Fruit fly (Drosophila melanogaster) whole organism, larva: ENCODE results near the gene CG12729.

Experiments
- noc ChIP-seq: fragments of 200-800 bp; sonication (Bioruptor generic); optimal IDR thresholded peaks from 3 replicates; lab custom pipeline; 2019; ENCODE audit warnings: missing biosample characterization, mild to moderate bottlenecking, missing genetic modification characterization, moderate library complexity

CG12729 gene

DNA sequence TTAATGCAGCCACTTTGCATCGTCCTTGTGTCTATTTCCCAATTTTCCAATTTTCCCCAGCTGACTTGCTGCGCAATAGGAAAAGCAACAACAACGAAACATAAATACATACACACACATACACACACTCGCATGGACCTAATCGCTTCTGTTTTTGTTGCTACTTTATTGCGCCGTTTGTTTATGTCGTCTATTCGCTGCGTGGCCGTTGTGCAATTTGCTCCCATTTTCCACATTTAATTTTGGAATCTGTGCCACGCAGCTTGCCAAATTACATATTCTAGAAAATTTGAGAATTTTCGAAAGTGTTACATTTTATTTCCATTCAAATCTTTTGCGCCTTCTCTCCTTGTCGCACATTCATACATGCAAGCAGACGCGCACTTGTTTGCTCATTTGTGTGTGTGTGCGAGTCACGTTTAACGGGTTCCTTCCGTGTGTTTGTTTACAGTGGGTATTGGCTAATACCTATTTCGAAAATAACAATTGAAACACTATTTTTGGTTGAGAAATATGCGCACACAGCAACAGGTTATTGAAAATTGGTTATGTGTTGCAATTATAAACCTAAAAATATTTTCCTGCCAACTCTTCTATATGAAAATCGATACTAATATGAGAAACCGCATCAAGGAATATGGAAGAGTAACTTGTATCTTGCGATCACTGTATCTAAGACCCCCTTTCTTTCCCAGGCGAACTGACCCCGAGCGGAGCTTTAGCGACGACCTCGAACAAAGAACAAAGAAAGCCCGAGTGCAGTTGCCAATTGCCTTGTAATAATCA is 35.3 kb downstream of the CG12729 start:
- TF ChIP-seq noc: peak; percentile 59

DNA sequence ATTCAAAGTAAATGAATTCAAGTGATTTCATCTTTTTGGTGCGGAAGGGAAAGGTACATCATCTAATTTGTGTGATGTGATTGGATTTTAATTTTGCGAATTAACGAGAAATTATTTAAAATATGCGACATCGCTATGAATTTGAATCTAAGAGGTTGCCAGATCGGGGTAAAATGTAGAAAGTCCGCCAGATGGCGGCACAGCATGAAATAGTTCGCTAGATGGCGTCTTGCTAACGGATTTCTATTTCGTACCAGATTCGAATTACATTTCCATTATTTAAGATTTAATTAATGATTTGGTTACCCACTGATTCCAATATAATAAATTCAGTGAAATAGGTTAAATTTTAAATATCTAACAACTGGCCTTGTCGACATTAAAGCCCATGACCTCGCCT is 38.3 kb downstream of the CG12729 start:
- TF ChIP-seq noc: no peak

DNA sequence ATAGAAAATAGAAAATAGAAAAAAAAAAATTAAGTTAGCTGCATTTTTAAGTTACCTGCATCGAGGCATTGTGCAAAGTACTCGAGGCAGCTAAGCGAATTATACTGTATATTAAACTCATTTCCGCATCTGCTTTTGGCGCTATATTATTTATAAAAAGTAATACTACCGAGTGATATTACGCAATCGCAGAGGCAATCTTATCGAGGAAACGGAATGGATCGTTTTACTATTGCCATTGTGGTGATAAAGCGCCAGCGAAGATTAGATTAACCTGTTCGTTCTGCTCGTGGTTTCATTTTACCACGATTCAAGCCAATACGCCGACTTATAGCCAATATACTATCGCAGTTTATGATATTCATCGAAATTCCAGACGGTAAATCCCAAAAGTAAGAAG is 39.2 kb downstream of the CG12729 start:
- no peak for TF ChIP-seq noc

DNA sequence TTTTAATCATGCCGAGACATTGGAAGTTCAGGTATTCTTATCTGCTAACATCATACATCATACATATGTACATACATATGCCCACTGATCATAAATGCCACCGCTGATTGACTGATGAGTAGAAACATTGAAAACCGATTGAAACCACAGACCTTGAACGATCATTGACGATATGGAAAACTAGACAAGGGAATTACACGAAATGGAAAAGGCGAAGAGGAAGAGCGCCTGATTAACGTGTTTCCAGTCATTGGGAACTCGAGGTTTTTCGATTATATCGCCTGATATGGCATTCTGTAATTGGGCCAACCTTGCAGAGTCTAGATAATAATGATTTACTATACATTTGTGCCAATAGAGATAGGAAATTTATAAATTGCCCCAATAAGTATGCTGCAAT is 39.8 kb downstream of the CG12729 start:
- TF ChIP-seq noc: no peak

DNA sequence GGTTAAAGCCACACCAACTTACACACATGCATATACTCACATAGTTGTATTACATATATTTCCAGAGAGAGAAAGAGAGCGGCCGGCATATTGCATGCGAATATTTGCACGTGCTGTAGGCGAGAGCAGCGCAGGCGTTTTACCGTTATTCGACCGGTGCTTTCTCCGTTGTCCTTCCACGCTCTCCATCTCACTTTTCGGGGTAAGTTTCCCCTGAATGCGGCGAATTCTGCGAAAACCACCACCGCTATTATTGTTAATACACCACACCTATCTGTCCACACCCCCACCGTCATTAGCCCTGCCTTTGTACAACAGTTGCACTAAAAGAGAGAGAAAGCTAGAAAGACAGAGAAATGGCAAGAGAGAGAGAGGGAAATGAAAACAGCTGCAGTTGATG is 40.4 kb downstream of the CG12729 start:
- TF ChIP-seq noc: no peak

DNA sequence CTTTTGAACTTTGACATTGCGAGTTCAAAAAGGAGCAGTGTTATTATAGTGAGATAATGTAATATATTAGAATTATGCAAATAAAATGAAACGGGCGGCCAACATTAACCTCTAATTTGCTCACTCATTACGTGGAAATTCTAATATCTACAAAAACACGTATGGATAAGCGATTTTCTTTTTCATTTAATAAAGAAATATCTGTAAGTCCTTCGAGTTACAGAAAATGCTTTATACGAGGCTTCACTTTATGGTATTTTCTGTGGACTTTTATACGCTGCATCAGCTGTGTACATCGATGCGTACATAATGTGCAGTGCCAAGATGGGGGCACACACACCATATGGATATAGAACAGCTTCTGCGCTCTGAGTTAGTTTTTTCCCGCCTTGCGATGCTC is 40.9 kb downstream of the CG12729 start:
- TF ChIP-seq noc: no peak

DNA sequence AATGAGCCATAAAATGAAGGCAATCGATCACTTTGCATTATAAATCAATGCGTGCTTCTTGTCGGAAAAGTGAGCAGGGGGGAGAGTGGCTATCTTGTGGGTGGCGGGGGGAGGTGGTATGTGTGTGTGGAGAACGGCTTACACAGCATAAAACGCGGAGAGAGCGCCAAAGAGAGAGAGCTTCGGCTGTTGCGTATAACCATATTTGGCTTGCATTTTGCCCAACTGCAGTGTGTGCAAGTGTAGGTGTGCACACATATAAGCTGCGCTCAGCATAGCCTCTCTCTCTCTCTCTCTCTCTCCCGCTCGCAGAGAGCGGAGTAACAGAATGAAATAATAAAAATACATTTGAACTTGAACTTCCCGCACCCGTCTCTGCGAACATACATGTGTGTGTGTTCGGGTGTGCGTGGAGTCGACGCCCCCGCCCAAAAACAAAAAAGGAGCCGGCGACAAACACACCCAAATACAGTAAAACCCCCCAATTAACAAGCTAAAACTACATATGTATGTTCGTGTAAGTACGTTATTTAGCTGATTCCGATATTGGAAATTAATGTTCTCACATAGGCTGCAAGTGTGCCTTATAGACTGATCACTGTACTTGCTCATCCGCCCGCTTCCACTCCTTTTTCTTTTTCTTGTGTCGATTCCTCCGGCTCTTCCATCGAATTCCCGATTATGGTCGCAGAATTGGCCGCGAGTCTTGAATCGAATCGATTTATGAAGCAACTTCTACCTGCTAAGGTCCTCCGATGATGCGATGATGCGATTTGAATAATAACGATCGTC is 41.9 kb downstream of the CG12729 start:
- TF ChIP-seq noc: no peak

DNA sequence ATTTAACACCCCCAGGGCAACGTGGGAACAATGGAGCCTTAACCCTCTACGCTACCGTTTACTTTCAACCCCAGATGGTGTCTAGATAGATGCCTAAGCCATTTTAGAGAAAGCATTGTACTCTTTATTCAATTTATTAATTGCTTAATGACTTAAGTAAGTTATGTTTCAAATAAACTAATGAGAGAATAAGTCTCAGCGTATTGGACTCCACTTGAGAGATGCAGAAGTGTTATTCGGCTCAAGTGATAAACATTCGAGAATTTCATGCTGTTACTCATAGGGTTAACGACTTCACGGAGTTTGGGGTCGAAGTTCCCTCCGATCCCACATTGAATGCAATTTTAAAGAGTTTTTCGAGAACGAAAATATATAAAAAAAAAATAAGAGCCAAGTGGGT is 43.2 kb downstream of the CG12729 start:
- TF ChIP-seq noc: no peak

DNA sequence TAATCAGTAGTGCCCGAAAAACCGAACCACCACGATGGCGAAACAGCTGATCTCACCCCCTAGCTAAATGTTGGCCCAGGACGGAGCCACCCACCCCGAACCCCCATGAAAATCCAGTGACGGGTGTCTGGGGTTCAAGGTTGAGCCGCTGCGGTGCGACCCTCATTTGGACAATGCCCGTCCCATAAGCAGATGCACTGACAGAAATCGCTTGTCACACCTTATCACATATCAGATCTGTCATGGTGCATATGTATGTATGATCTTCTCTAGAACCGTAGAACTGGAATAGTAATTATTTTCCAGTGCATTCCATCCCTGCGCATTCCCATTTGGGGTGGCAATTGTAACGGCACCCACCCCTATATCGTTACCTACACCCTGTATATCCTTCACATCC is 43.9 kb downstream of the CG12729 start:
- TF ChIP-seq noc: no peak

DNA sequence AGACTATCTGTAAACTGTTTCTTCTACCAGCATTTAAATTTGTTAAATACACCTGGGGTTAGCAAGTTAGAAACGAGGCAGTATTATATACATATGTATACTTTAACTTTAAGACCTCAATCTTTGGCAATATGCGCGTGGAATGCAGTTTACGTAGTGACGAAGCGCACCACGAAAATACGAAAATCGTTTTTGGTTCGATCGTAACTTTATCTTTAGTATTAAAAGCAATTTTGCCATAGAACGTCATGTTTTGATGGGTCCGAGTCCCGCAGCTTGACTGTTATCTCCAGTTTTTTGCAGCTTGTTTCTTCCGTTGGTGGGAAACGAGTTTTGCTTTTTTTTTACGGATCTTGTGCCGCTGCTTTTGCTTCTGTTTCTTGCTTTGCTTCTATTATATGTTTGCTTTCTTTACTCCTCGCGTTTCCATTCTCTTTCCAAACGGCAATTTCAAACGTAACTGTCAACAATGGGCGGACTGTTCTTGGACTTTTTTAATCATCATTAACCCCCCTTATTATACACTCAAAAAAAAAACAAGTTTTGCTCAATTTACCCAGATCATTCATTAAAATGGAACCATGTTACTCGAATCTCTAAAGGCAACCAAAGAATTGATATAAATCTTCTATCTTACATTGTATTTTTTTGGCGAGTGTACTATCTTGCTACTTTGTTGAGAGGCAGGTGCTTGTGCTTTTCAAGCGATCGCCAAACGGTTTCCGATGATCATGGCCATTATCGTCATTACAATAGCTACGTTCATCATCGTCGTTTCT is 46.8 kb downstream of the CG12729 start:
- TF ChIP-seq noc: peak; percentile 82

DNA sequence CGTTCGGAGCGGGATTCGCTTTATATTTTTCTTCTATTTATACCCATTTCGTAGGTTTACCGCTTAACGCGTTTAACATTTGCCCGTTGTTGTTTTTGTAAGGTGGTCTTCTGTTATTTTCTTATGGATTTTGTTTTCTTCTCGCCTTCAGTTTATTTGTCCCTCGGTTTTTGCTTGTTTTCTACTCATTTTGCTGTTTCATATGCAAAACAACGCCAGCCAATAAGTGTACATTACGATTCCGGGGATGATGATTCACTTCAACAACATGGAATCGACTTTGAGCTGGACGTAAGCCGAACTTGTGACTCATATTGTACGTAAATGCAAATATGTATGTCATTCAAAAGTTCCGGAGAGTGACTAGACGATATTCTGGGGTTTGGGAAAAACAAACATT is 47.4 kb downstream of the CG12729 start:
- no peak for TF ChIP-seq noc

DNA sequence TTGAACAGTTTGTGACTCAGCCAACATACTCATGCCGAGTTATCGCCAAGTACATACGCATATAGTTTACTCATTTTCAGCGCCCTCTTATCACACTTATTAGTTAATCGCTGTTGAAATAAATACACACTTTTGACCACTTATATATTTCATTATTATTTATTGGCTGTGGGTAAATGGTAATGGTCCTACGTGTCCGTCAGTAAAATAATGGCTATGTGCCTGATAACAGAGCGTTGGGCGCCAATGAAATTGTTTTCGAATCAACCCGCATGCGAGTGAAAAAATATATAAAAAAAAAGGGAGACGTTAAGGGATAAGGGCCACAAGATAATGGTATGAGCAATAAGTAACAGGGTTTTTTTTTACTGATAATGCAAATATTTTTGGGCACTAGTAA is 48.1 kb downstream of the CG12729 start:
- TF ChIP-seq noc: no peak

DNA sequence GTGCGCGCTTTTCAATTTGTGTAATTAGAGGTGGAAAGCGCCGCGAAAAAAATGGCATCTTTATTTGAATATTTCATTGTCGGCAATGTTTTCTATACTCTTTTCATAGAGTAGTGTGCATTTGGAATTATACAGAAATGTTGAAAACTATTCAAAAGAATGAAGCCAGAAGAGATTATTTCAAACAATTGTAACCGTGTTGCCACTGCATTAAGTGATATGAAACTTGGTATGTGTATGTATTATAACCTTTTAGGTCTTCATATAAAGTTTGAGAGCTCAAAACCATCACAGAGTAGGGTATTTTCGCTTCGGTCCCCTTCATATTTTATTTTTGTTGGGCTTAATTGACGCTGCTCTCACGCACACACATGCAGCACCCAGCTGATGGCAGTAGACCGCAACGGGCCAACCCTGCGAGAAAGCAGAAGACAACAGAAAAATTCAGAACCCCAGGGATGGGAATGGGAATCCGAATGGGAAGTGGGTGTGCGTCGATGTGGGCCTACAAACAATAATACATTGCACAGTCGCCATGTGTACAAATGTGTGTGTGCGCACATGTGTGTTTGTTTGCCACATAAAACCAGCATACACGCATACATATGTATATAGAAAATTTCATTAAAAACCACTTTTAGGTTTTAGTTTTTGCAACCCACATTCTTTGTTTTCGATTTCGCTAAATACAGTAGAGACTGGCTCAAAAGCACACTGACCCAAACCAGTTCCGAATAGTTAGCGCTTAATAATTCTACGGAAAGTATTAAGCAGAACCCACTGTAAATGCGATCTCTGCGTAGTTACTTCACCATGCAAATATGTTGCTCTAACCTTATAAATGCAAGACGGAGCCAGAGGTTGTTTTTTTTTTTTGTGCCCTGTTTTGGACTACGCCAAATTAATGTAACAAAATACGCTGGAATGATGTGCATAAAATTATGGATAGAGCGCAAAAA is 49.7 kb downstream of the CG12729 start:
- no peak for TF ChIP-seq noc
